Fruit fly (Drosophila melanogaster) whole organism, embryonic: ENCODE results near the gene EloB.

ENCODE experiments used
- CG10979 ChIP-seq: fragments of 200-800 bp; sonication (Bioruptor generic); optimal IDR thresholded peaks from 2 replicates; lab custom pipeline; 2018; ENCODE audit warnings: missing biosample characterization, mild to moderate bottlenecking, missing genetic modification characterization, moderate library complexity
- CG13296 ChIP-seq: fragments of 200-800 bp; sonication (Bioruptor generic); optimal IDR thresholded peaks from 3 replicates; lab custom pipeline; 2018; ENCODE audit warnings: missing biosample characterization, mild to moderate bottlenecking, missing genetic modification characterization
- CG1529 ChIP-seq: fragments of 200-800 bp; sonication (Bioruptor generic); optimal IDR thresholded peaks from 3 replicates; lab custom pipeline; 2018; ENCODE audit warnings: missing biosample characterization, missing genetic modification characterization
- CG15479 ChIP-seq: fragments of 200-800 bp; sonication (Bioruptor generic); optimal IDR thresholded peaks from 3 replicates; lab custom pipeline; 2019; ENCODE audit warnings: missing biosample characterization, mild to moderate bottlenecking, missing genetic modification characterization, moderate library complexity
- CG2199 ChIP-seq: fragments of 200-800 bp; sonication (Bioruptor generic); IDR thresholded peaks from 3 replicates; pipeline ENCODE4 v1.3.6; 2022; ENCODE audit warnings: missing biosample characterization, missing genetic modification characterization
- CG2712 ChIP-seq: fragments of 200-800 bp; optimal IDR thresholded peaks from 3 replicates; lab custom pipeline; 2019; ENCODE audit warnings: missing biosample characterization, mild to moderate bottlenecking, missing genetic modification characterization, moderate library complexity
- CG33213 ChIP-seq: fragments of 200-800 bp; sonication (Bioruptor generic); optimal IDR thresholded peaks from 3 replicates; lab custom pipeline; 2016; ENCODE audit warnings: missing biosample characterization, missing genetic modification characterization
- CG4730 ChIP-seq: fragments of 200-800 bp; sonication (Bioruptor generic); IDR thresholded peaks from 2 replicates; pipeline ENCODE4 v1.3.6; 2022; ENCODE audit warnings: missing biosample characterization, missing genetic modification characterization
- CG4820 ChIP-seq: fragments of 200-800 bp; sonication (Bioruptor generic); optimal IDR thresholded peaks from 3 replicates; lab custom pipeline; 2016; ENCODE audit warnings: missing biosample characterization, missing genetic modification characterization
- CG6175 ChIP-seq: fragments of 200-800 bp; sonication (Bioruptor generic); IDR thresholded peaks from 3 replicates; pipeline ENCODE4 v1.3.6; 2022; ENCODE audit warnings: missing biosample characterization, missing genetic modification characterization
- CG9932 ChIP-seq: fragments of 200-800 bp; sonication (Bioruptor generic); IDR thresholded peaks from 2 replicates; pipeline ENCODE4 v1.3.6; 2022; ENCODE audit warnings: missing biosample characterization, missing genetic modification characterization
- D ChIP-seq, 2 experiments: fragments of 200-800 bp in 1 of 2; fragments of >200 bp in 1 of 2; sonication (Bioruptor generic) in 1 of 2; optimal IDR thresholded peaks; 2 replicates in 1 of 2; 3 replicates in 1 of 2; lab custom pipeline; 2017; ENCODE audit warnings: mild to moderate bottlenecking in 1 of 2, missing biosample characterization in 1 of 2, missing genetic modification characterization in 1 of 2, missing genetic modification reagents in 1 of 2
- Drgx ChIP-seq: fragments of 200-800 bp; sonication (Bioruptor generic); IDR thresholded peaks from 2 replicates; pipeline ENCODE4 v1.3.6; 2022; ENCODE audit warnings: missing biosample characterization, missing genetic modification characterization
- Ets65A ChIP-seq: fragments of 200-800 bp; sonication (Bioruptor generic); peaks from one replicate; lab custom pipeline; 2016; ENCODE audit warnings: missing biosample characterization, missing genetic modification characterization
- Hr3 ChIP-seq: fragments of 200-800 bp; sonication (Bioruptor generic); optimal IDR thresholded peaks from 3 replicates; lab custom pipeline; 2016; ENCODE audit warnings: missing biosample characterization, missing genetic modification characterization
- Lpt ChIP-seq: fragments of >200 bp; optimal IDR thresholded peaks from 2 replicates; lab custom pipeline; 2018; ENCODE audit warnings: missing biosample characterization, missing genetic modification characterization
- Med ChIP-seq: fragments of 200-800 bp; sonication (Bioruptor generic); peaks from one replicate; lab custom pipeline; 2016; ENCODE audit warnings: missing biosample characterization, missing genetic modification characterization, mild to moderate bottlenecking, inconsistent platforms, moderate library complexity
- Stat92E ChIP-seq, 3 experiments: fragments of >200 bp in 2 of 3; fragments of 200-800 bp in 1 of 3; sonication (Bioruptor generic) in 1 of 3; optimal IDR thresholded peaks; 2 replicates each; lab custom pipeline; 2017 to 2019; ENCODE audit warnings: missing biosample characterization in 3 of 3, missing genetic modification characterization in 3 of 3, mild to moderate bottlenecking in 1 of 3, moderate library complexity in 1 of 3
- cad ChIP-seq: fragments of >200 bp; optimal IDR thresholded peaks from 2 replicates; lab custom pipeline; 2017; ENCODE audit warnings: missing biosample characterization, missing genetic modification characterization
- crol ChIP-seq: fragments of 200-800 bp; sonication (Bioruptor generic); IDR thresholded peaks from 2 replicates; pipeline ENCODE4 v1.3.6; 2022; ENCODE audit warnings: missing biosample characterization, missing genetic modification characterization
- dimm ChIP-seq: fragments of 200-800 bp; sonication (Bioruptor generic); IDR thresholded peaks from 2 replicates; pipeline ENCODE4 v1.3.6; 2022; ENCODE audit warnings: missing biosample characterization, missing genetic modification characterization
- grn ChIP-seq: fragments of 200-800 bp; sonication (Bioruptor generic); optimal IDR thresholded peaks from 3 replicates; lab custom pipeline; 2017; ENCODE audit warnings: missing biosample characterization, missing genetic modification characterization
- insv ChIP-seq, 2 experiments: fragments of 200-800 bp; sonication (Bioruptor generic); optimal IDR thresholded peaks; 3 replicates each; lab custom pipeline; 2016 to 2018; ENCODE audit warnings: missing biosample characterization in 2 of 2, missing genetic modification characterization in 2 of 2
- kni ChIP-seq: fragments of 200-800 bp; sonication (Bioruptor generic); optimal IDR thresholded peaks from 3 replicates; lab custom pipeline; 2017; ENCODE audit warnings: mild to moderate bottlenecking, missing biosample characterization, missing genetic modification reagents, missing genetic modification characterization
- nom ChIP-seq: fragments of 200-800 bp; sonication (Bioruptor generic); optimal IDR thresholded peaks from 2 replicates; lab custom pipeline; 2017; ENCODE audit warnings: missing biosample characterization, missing genetic modification characterization, mild to moderate bottlenecking, moderate library complexity, missing genetic modification reagents
- pros ChIP-seq: fragments of 200-800 bp; sonication (Bioruptor generic); optimal IDR thresholded peaks from 3 replicates; lab custom pipeline; 2019; ENCODE audit warnings: missing biosample characterization, mild to moderate bottlenecking, missing genetic modification characterization, moderate library complexity
- pzg ChIP-seq: fragments of 200-800 bp; sonication (Bioruptor generic); optimal IDR thresholded peaks from 3 replicates; lab custom pipeline; 2018; ENCODE audit warnings: missing biosample characterization, mild to moderate bottlenecking, missing genetic modification characterization, moderate library complexity
- ranshi ChIP-seq: fragments of 200-800 bp; sonication (Bioruptor generic); IDR thresholded peaks from 2 replicates; pipeline ENCODE4 v1.3.6; 2022; ENCODE audit warnings: missing biosample characterization, missing genetic modification characterization
- sr ChIP-seq: fragments of 200-800 bp; sonication (Bioruptor generic); IDR thresholded peaks from 3 replicates; pipeline ENCODE4 v1.3.6; 2022; ENCODE audit warnings: missing biosample characterization, missing genetic modification characterization
- tll ChIP-seq, 2 experiments: fragments of 200-800 bp in 1 of 2; fragments of >200 bp in 1 of 2; sonication (Bioruptor generic) in 1 of 2; optimal IDR thresholded peaks; 2 replicates each; lab custom pipeline; 2017 to 2019; ENCODE audit warnings: missing biosample characterization in 2 of 2, missing genetic modification characterization in 2 of 2, mild to moderate bottlenecking in 1 of 2, moderate library complexity in 1 of 2
- toy ChIP-seq: fragments of 200-800 bp; sonication (Bioruptor generic); IDR thresholded peaks from 2 replicates; pipeline ENCODE4 v1.3.6; 2022; ENCODE audit warnings: missing biosample characterization, missing genetic modification characterization
- vfl ChIP-seq: fragments of 200-800 bp; sonication (Bioruptor generic); optimal IDR thresholded peaks from 2 replicates; lab custom pipeline; 2016; ENCODE audit warnings: missing biosample characterization, missing genetic modification characterization
- zfh1 ChIP-seq: fragments of 200-800 bp; sonication (Bioruptor generic); IDR thresholded peaks from 3 replicates; pipeline ENCODE4 v1.3.6; 2022; ENCODE audit warnings: missing biosample characterization, missing genetic modification characterization

The EloB gene

DNA sequence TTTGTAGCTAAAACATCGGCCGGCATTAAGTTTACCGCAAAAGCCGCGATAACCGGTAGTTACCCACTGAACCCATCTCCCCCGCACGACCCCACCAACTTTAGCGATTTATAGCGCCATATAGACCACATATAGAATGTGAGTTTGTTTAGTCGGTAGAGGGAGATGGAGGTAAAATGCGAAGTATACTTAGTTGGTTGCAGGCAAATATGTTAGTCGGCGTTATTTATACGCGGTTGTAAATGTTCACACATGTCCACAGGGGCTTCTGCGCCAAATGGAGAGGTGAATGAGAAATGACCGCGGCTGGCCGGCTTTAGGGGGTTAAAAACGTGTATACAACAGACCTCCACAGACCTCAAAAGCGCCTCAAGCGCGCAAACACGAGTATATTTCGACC, 34.0 kb downstream of the EloB start (continued):
- TF ChIP-seq ranshi (GFP tag; lab: Robert Waterston, UW) (0 out of 2 replicates have a peak, but pooled peaks have one; percentile 11), CG33213 (no peak), CG1529 (GFP tag; lab: Kevin White, UChicago) (no peak), CG6175 (GFP tag; lab: Robert Waterston, UW) (peak; percentile 40; the same call in 1 of the 3 replicates), CG9932 (GFP tag; lab: Robert Waterston, UW) (no peak), Hr3 (no peak), CG13296 (GFP tag; lab: Kevin White, UChicago) (no peak), Med (GFP tag; lab: Kevin White, UChicago) (peak; percentile 62), CG4820 (GFP tag; lab: Kevin White, UChicago) (no peak), sr (GFP tag; lab: Robert Waterston, UW) (no peak)

DNA sequence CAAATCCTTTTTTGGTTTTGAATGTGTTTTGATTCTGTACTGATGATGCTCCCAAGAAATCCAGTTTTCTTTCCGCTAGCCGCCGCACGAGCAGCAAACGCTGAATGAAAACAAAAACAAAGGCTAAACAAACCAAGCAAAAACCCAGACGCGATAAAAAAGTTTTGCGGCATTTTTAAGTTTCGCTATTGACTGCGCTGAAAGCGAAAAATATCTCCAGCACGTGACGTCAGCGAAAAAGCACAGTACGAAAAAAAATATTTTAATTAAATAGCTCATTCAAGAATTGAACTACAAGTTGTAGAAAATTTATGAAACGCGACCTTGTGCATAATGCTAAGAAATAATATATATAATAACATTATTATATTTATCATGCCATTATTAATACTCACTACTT, 34.7 kb downstream of the EloB start:
- TF ChIP-seq Drgx (GFP tag; lab: Robert Waterston, UW) (0 out of 2 replicates have a peak, but pooled peaks have one; percentile 8), pzg (GFP tag; lab: Kevin White, UChicago) (no peak), CG10979 (tag; lab: Kevin White, UChicago) (no peak)

DNA sequence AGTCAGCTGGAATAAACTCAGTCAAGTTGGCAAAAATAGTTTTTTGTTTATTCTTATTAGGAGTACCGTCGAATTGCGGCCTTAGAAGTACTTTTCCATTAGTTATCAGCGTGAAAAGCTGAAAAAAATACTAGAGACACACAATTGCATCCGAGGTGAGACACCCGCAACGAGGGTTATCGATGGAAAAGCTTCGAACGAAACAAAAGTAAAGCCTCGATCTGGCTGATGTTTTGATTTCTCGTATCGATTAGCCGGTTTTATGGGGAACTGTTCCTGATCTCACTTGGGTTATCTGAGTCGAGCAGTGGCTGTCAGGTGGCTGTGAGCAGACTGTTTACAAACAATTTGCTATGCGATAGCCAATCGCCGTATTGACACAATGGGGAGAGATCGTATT, 35.9 kb downstream of the EloB start:
- TF ChIP-seq CG2712: no peak
- TF ChIP-seq grn (GFP tag; lab: Kevin White, UChicago): peak; percentile 28
- peak in 1 of 2 experiments; percentile 66 for TF ChIP-seq insv (GFP tag; optimal IDR thresholded peaks at IDR 0.05; lab: Kevin White, UChicago)

DNA sequence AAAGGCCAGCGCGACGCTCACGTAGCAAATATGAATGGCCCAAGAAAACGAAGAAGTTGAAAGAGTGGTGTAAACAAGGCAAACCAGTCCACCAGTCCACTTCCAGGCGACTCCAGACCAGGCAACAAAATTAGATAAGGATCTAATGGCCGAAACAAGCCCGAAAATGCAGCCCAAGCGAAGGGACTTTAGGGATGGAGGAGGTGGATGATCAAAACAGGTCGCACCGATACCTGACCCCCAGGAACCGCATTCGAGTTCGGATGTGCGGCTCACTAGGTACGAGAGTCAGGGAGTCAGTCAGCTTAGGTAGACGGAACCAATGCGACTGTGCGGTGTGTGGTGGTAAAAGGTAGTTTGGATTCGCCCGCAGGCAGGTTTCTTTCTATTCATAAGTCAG, 36.4 kb downstream of the EloB start:
- TF ChIP-seq tll (GFP tag; optimal IDR thresholded peaks at IDR 0.05; lab: Kevin White, UChicago) (peak in 1 of 2 experiments; percentile 99), Lpt (peak; percentile 23), crol (GFP tag; lab: Robert Waterston, UW) (0 out of 2 replicates have a peak, but pooled peaks have one; percentile 29), Ets65A (peak; percentile 28), dimm (no peak), grn (GFP tag; lab: Kevin White, UChicago) (peak; percentile 90), CG15479 (GFP tag; lab: Kevin White, UChicago) (peak; percentile 3), kni (GFP tag; lab: Kevin White, UChicago) (peak; percentile 94), pros (GFP tag; lab: Kevin White, UChicago) (peak; percentile 61), D (optimal IDR thresholded peaks at IDR 0.05; lab: Kevin White, UChicago) (peak; percentile 25), D (GFP tag; optimal IDR thresholded peaks at IDR 0.05; lab: Kevin White, UChicago) (no peak), Stat92E (GFP tag; optimal IDR thresholded peaks at IDR 0.05; lab: Kevin White, UChicago) (peak in 1 of 3 experiments; percentile 89), CG4730 (GFP tag; lab: Robert Waterston, UW) (no peak), toy (GFP tag; lab: Robert Waterston, UW) (no peak), cad (GFP tag; lab: Kevin White, UChicago) (peak; percentile 27), vfl (GFP tag; lab: Kevin White, UChicago) (peak; percentile 26), nom (GFP tag; lab: Kevin White, UChicago) (no peak), zfh1 (GFP tag; lab: Robert Waterston, UW) (0 out of 3 replicates have a peak, but pooled peaks have one; percentile 6), CG2199 (peak; percentile 54; the same call in 1 of the 3 replicates), Med (GFP tag; lab: Kevin White, UChicago) (peak; percentile 61)
